Fruit fly (Drosophila melanogaster): Measurements from ENCODE around the gene Rpt2.

Rpt2 gene

dm6 chr3R:23919366-23919765, 12.0 kb downstream of the Rpt2 start:
- TF ChIP-seq shn (GFP tag; optimal IDR thresholded peaks at IDR 0.05) (no peak), CG13424 (tag; optimal IDR thresholded peaks at IDR 0.05) (peak; percentile 51), CG7357 (GFP tag; IDR thresholded peaks at IDR 0.05) (0 out of 3 replicates have a peak, but pooled peaks have one; percentile 14), HLHmδ (GFP tag; optimal IDR thresholded peaks at IDR 0.05) (peak; percentile 18), CG6689 (GFP tag; IDR thresholded peaks at IDR 0.05) (no peak), CG9797 (GFP tag; optimal IDR thresholded peaks at IDR 0.05) (no peak), CG14441 (GFP tag; IDR thresholded peaks at IDR 0.05) (no peak), CG10654 (GFP tag; optimal IDR thresholded peaks at IDR 0.05) (no peak), C15 (GFP tag; IDR thresholded peaks at IDR 0.05) (no peak), CG18011 (GFP tag; optimal IDR thresholded peaks at IDR 0.05) (peak; percentile 8), wdn (GFP tag; IDR thresholded peaks at IDR 0.05) (0 out of 2 replicates have a peak, but pooled peaks have one; percentile 26), tap (tag; optimal IDR thresholded peaks at IDR 0.05) (peak; percentile 65), Scr (GFP tag; IDR thresholded peaks at IDR 0.05; ENCODE audit: partially characterized antibody) (no peak), klu (GFP tag; IDR thresholded peaks at IDR 0.05) (no peak), CG17612 (GFP tag; IDR thresholded peaks at IDR 0.05) (no peak), H15 (GFP tag; IDR thresholded peaks at IDR 0.05) (no peak), peb (GFP tag; IDR thresholded peaks at IDR 0.05) (no peak), Xbp1 (GFP tag; optimal IDR thresholded peaks at IDR 0.05) (no peak), schlank (tag; optimal IDR thresholded peaks at IDR 0.05) (peak; percentile 69), CG10959 (GFP tag; IDR thresholded peaks at IDR 0.05) (no peak), crol (GFP tag; IDR thresholded peaks at IDR 0.05) (peak; percentile 78), chif (GFP tag; optimal IDR thresholded peaks at IDR 0.05) (no peak), Med (GFP tag) (no peak), CG17568 (GFP tag; optimal IDR thresholded peaks at IDR 0.05) (peak; percentile 72), Hr78 (GFP tag; optimal IDR thresholded peaks at IDR 0.05) (peak in 1 of 2 experiments; percentile 48), ro (GFP tag; IDR thresholded peaks at IDR 0.05) (no peak), stc (GFP tag; IDR thresholded peaks at IDR 0.05) (no peak; the same call in 1 of the 2 replicates), dm (GFP tag; optimal IDR thresholded peaks at IDR 0.05) (no peak), CG1832 (GFP tag; optimal IDR thresholded peaks at IDR 0.05) (no peak), fd3F (GFP tag; optimal IDR thresholded peaks at IDR 0.05) (no peak), psq (GFP tag; optimal IDR thresholded peaks at IDR 0.05) (no peak), CTCF (GFP tag; optimal IDR thresholded peaks at IDR 0.05) (peak; percentile 39), CG5180 (GFP tag; optimal IDR thresholded peaks at IDR 0.05) (peak; percentile 72), CoRest (tag; optimal IDR thresholded peaks at IDR 0.05) (peak; percentile 19), Hand (GFP tag; optimal IDR thresholded peaks at IDR 0.05) (no peak), kay (GFP tag; optimal IDR thresholded peaks at IDR 0.05) (no peak), sd (tag; optimal IDR thresholded peaks at IDR 0.05) (peak; percentile 23), CG13894 (tag; optimal IDR thresholded peaks at IDR 0.05) (no peak), Atf6 (GFP tag; IDR thresholded peaks at IDR 0.05) (peak; percentile 39; the same call in 1 of the 2 replicates), CG9609 (GFP tag; optimal IDR thresholded peaks at IDR 0.05) (no peak), Dp (GFP tag; optimal IDR thresholded peaks at IDR 0.05) (no peak), CG5245 (GFP tag; optimal IDR thresholded peaks at IDR 0.05) (no peak), esg (GFP tag; conservative IDR thresholded peaks at IDR 0.05) (no peak), btn (GFP tag; optimal IDR thresholded peaks at IDR 0.05) (no peak), CG10366 (GFP tag; IDR thresholded peaks at IDR 0.05) (no peak; the same call in 1 of the 2 replicates), sc (optimal IDR thresholded peaks at IDR 0.05) (no peak), sc (GFP tag; optimal IDR thresholded peaks at IDR 0.05) (no peak), HmgD (GFP tag; optimal IDR thresholded peaks at IDR 0.05) (no peak), gcm2 (GFP tag; optimal IDR thresholded peaks at IDR 0.05) (no peak), H2.0 (GFP tag; IDR thresholded peaks at IDR 0.05) (no peak), fd96Cb (tag; optimal IDR thresholded peaks at IDR 0.05) (no peak), Nf-YC (tag; optimal IDR thresholded peaks at IDR 0.05) (peak; percentile 26), CG4854 (GFP tag; optimal IDR thresholded peaks at IDR 0.05) (no peak)

All from whole organism, embryonic.